Fruit fly (Drosophila melanogaster) Kc167 (cell line): ENCODE measurements around the gene CG11726.

ENCODE experiments used
- psq ChIP-seq: fragments of >200 bp; optimal IDR thresholded peaks from 2 replicates; lab custom pipeline; 2017; ENCODE audit warnings: missing external identifiers
- ttk ChIP-seq: sonication (Bioruptor generic); optimal IDR thresholded peaks from 2 replicates; lab custom pipeline; 2017; ENCODE audit warnings: missing external identifiers

- TF ChIP-seq psq (no peak), ttk (lab: Kevin White, UChicago) (no peak)
Observed at dm6 chr3L:11372449-11372848, 22.0 kb upstream of the CG11726 start.
